Worm (Caenorhabditis elegans) whole organism, young adult: Measurements from ENCODE around the gene eat-2.

Experiments
- B0336.3 ChIP-seq: fragments of 200-800 bp; sonication (Bioruptor generic); IDR thresholded peaks from 2 replicates; pipeline ENCODE4 v1.3.6; 2022; ENCODE audit warnings: missing genetic modification characterization, missing compliant biosample characterization
- F23B12.7 ChIP-seq: sonication (generic microtip); optimal IDR thresholded peaks from 2 replicates; lab custom pipeline; 2017; ENCODE audit warnings: missing genetic modification characterization, mild to moderate bottlenecking, missing compliant biosample characterization, antibody characterized with exemption, moderate library complexity; ENCODE audit not compliant: insufficient read depth
- F49E8.2 ChIP-seq: sonication (generic microtip); optimal IDR thresholded peaks from 3 replicates; lab custom pipeline; 2017; ENCODE audit warnings: missing genetic modification characterization, mild to moderate bottlenecking, missing compliant biosample characterization, antibody characterized with exemption, moderate library complexity; ENCODE audit not compliant: insufficient read depth
- K11D2.4 ChIP-seq: fragments of 200-800 bp; sonication (Bioruptor generic); IDR thresholded peaks from 2 replicates; pipeline ENCODE4 v1.3.6; 2022; ENCODE audit warnings: missing genetic modification reagents, missing genetic modification characterization, missing compliant biosample characterization
- T26A5.8 ChIP-seq: sonication (generic microtip); optimal IDR thresholded peaks from 2 replicates; lab custom pipeline; 2016; ENCODE audit warnings: missing genetic modification characterization, missing compliant biosample characterization
- Y56A3A.18 ChIP-seq: fragments of 200-800 bp; sonication (Bioruptor generic); IDR thresholded peaks from 2 replicates; pipeline ENCODE4 v1.3.6; 2022; ENCODE audit warnings: missing genetic modification reagents, missing genetic modification characterization, missing compliant biosample characterization
- Y67H2A.10 ChIP-seq: fragments of 200-800 bp; sonication (Bioruptor generic); conservative IDR thresholded peaks from 2 replicates; pipeline ENCODE4 v1.3.6; 2022; ENCODE audit warnings: missing genetic modification reagents, missing genetic modification characterization, missing compliant biosample characterization
- attf-6 ChIP-seq: fragments of 200-800 bp; sonication (Bioruptor generic); IDR thresholded peaks from 2 replicates; pipeline ENCODE4 v1.3.6; 2022; ENCODE audit warnings: missing genetic modification reagents, missing genetic modification characterization, missing compliant biosample characterization
- bed-1 ChIP-seq: fragments of 200-800 bp; sonication (Bioruptor generic); IDR thresholded peaks from 2 replicates; pipeline ENCODE4 v1.3.6; 2022; ENCODE audit warnings: missing genetic modification reagents, missing genetic modification characterization, missing compliant biosample characterization
- bed-2 ChIP-seq: fragments of 200-800 bp; sonication (Bioruptor generic); IDR thresholded peaks from 2 replicates; pipeline ENCODE4 v1.3.6; 2022; ENCODE audit warnings: missing genetic modification reagents, missing genetic modification characterization, missing compliant biosample characterization
- cebp-1 ChIP-seq, 2 experiments: fragments of 200-800 bp in 1 of 2; sonication (Bioruptor generic) in 1 of 2; sonication (generic microtip) in 1 of 2; IDR thresholded peaks in 1 of 2; optimal IDR thresholded peaks in 1 of 2; 2 replicates each; pipeline versions ENCODE4 v1.3.6 to Lab custom; 2017 to 2022; ENCODE audit warnings: missing compliant biosample characterization in 2 of 2, missing genetic modification characterization in 2 of 2, mild to moderate bottlenecking in 1 of 2, missing genetic modification reagents in 1 of 2, moderate library complexity in 1 of 2
- ceh-27 ChIP-seq: fragments of 200-800 bp; sonication (Bioruptor generic); optimal IDR thresholded peaks from 2 replicates; lab custom pipeline; 2018; ENCODE audit warnings: mild to moderate bottlenecking, missing genetic modification characterization, moderate library complexity, missing compliant biosample characterization
- efl-1 ChIP-seq: fragments of 150-350 bp; optimal IDR thresholded peaks from 2 replicates; lab custom pipeline; 2014; ENCODE audit warnings: missing biosample characterization, missing genetic modification reagents, missing genetic modification characterization
- egl-18 ChIP-seq: fragments of 200-800 bp; sonication (Bioruptor generic); IDR thresholded peaks from 2 replicates; pipeline ENCODE4 v1.3.6; 2022; ENCODE audit warnings: missing genetic modification reagents, missing genetic modification characterization, missing compliant biosample characterization
- egrh-3 ChIP-seq: fragments of 200-800 bp; sonication (Bioruptor generic); IDR thresholded peaks from 2 replicates; pipeline ENCODE4 v1.3.6; 2022; ENCODE audit warnings: missing genetic modification reagents, missing genetic modification characterization, missing compliant biosample characterization
- hlh-12 ChIP-seq: sonication (generic microtip); optimal IDR thresholded peaks from 2 replicates; lab custom pipeline; 2016; ENCODE audit warnings: missing genetic modification characterization, missing compliant biosample characterization
- lag-1 ChIP-seq: fragments of 200-800 bp; sonication (Bioruptor generic); IDR thresholded peaks from 2 replicates; pipeline ENCODE4 v1.3.6; 2022; ENCODE audit warnings: missing genetic modification reagents, missing genetic modification characterization, missing compliant biosample characterization
- lin-26 ChIP-seq: fragments of 200-800 bp; sonication (Bioruptor generic); IDR thresholded peaks from 2 replicates; pipeline ENCODE4 v1.3.6; 2022; ENCODE audit warnings: missing genetic modification reagents, missing genetic modification characterization, missing compliant biosample characterization
- mxl-1 ChIP-seq: sonication (generic microtip); optimal IDR thresholded peaks from 2 replicates; lab custom pipeline; 2016; ENCODE audit warnings: missing genetic modification characterization, missing compliant biosample characterization
- nfya-1 ChIP-seq: sonication (generic microtip); optimal IDR thresholded peaks from 2 replicates; lab custom pipeline; 2017; ENCODE audit warnings: antibody characterized with exemption, missing compliant biosample characterization, missing genetic modification characterization, borderline replicate concordance; ENCODE audit not compliant: insufficient read depth
- nhr-27 ChIP-seq: fragments of 200-800 bp; sonication (Bioruptor generic); optimal IDR thresholded peaks from 2 replicates; lab custom pipeline; 2018; ENCODE audit warnings: mild to moderate bottlenecking, missing genetic modification characterization, moderate library complexity, missing compliant biosample characterization
- nhr-80 ChIP-seq: sonication (generic microtip); optimal IDR thresholded peaks from 2 replicates; lab custom pipeline; 2016; ENCODE audit warnings: missing genetic modification characterization, missing compliant biosample characterization
- nhr-90 ChIP-seq: sonication (generic microtip); optimal IDR thresholded peaks from 2 replicates; lab custom pipeline; 2016; ENCODE audit warnings: missing genotype, mild to moderate bottlenecking, missing genetic modification characterization, missing compliant biosample characterization
- pha-4 ChIP-seq: fragments of 150-350 bp; sonication (generic microtip); optimal IDR thresholded peaks from 2 replicates; lab custom pipeline; 2014; ENCODE audit warnings: missing biosample characterization, missing genetic modification reagents, missing genetic modification characterization
- repo-1 ChIP-seq: sonication (generic microtip); optimal IDR thresholded peaks from 2 replicates; lab custom pipeline; 2017; ENCODE audit warnings: mild to moderate bottlenecking, missing genetic modification characterization, missing compliant biosample characterization
- sea-2 ChIP-seq: fragments of 200-800 bp; sonication (Bioruptor generic); IDR thresholded peaks from 2 replicates; pipeline ENCODE4 v1.3.6; 2022; ENCODE audit warnings: missing genetic modification characterization, missing compliant biosample characterization
- snpc-4 ChIP-seq, 5 experiments: fragments of 150-350 bp in 1 of 5; sonication (generic microtip) in 4 of 5; optimal IDR thresholded peaks; 2 replicates each; lab custom pipeline; 2014 to 2018; ENCODE audit warnings: missing genetic modification characterization in 5 of 5, missing biosample characterization in 3 of 5, antibody characterized with exemption in 2 of 5, mild to moderate bottlenecking in 2 of 5, missing compliant biosample characterization in 2 of 5, missing genotype in 2 of 5, moderate library complexity in 2 of 5, missing genetic modification reagents in 1 of 5
- zfh-2 ChIP-seq: fragments of 200-800 bp; sonication (Bioruptor generic); conservative IDR thresholded peaks from 2 replicates; pipeline ENCODE4 v1.3.6; 2022; ENCODE audit warnings: missing genetic modification reagents, missing genetic modification characterization, missing compliant biosample characterization
- ztf-22 ChIP-seq: fragments of 200-800 bp; sonication (Bioruptor generic); optimal IDR thresholded peaks from 2 replicates; lab custom pipeline; 2018; ENCODE audit warnings: mild to moderate bottlenecking, missing genetic modification characterization, moderate library complexity, missing compliant biosample characterization
- ztf-28 ChIP-seq: fragments of 200-800 bp; sonication (Bioruptor generic); IDR thresholded peaks from 2 replicates; pipeline ENCODE4 v1.3.6; 2022; ENCODE audit warnings: missing genetic modification reagents, missing genetic modification characterization, missing compliant biosample characterization

Gene eat-2

DNA sequence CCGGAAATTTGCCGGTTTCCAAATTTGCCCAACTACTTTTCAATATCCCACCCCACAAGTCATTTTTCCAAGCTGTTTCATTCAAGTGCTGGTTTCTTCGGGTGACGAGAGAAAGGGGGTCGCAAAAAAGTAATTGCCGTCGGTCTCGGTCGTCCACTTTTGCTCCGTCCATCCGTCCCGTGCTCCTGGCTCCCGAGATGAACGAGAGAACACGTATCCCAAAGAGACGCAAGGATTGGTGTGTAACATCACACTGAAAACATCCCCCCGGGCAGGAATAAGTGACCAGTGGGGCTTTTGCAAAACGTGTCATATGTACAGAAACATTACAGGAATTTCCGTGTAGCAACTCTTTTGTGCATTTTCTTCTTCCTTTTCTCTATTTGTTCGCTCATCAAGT is 5.2 kb upstream of the eat-2 start:
- TF ChIP-seq mxl-1 (tag; lab: Kevin White, UChicago) = no peak
- TF ChIP-seq zfh-2 = peak; percentile 50; the same call in 1 of the 2 replicates

DNA sequence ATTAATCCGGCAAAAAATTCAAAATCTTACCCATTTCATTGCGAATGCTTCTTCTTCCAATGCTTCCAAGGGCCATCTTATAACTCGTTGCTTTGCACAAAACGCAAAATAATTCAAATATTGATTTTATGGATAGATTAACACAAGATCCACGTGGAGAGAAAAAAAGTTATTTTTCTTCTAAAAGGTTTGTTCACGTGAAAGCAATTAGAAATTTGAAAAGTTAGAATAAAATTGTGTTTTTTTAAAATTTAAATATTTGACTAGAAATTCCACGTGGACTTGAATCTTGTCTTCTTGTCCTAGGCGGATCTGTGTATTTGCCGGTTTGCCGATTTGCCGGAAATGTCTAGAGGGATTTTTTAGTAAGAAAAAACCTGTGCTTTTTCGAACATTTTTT is 3.6 kb upstream of the eat-2 start, which contains the start of gene Y48B6A.5:
Gene Y48B6A.5 (minus strand): TSS at position 101 of the 400 bp plus-strand sequence.
- TF ChIP-seq T26A5.8 (tag; lab: Kevin White, UChicago) (no peak), bed-2 (GFP tag; lab: Robert Waterston, UW) (no peak), ztf-28 (GFP tag; lab: Robert Waterston, UW) (no peak), nhr-27 (tag; lab: Kevin White, UChicago) (no peak), K11D2.4 (GFP tag; lab: Robert Waterston, UW) (no peak), pha-4 (no peak), nhr-90 (no peak), nhr-80 (no peak), lag-1 (GFP tag; lab: Robert Waterston, UW) (no peak), sea-2 (GFP tag; lab: Robert Waterston, UW) (no peak), F23B12.7 (no peak), bed-1 (GFP tag; lab: Robert Waterston, UW) (no peak), cebp-1 (GFP tag; IDR thresholded peaks at IDR 0.05; lab: Robert Waterston, UW) (no peak), cebp-1 (tag; optimal IDR thresholded peaks at IDR 0.05; lab: Kevin White, UChicago) (no peak), attf-6 (GFP tag; lab: Robert Waterston, UW) (no peak), F49E8.2 (tag; lab: Kevin White, UChicago) (no peak), B0336.3 (no peak), ceh-27 (GFP tag; lab: Kevin White, UChicago) (no peak), efl-1 (GFP tag; lab: Kevin White, UChicago) (no peak), repo-1 (tag; lab: Kevin White, UChicago) (no peak)

DNA sequence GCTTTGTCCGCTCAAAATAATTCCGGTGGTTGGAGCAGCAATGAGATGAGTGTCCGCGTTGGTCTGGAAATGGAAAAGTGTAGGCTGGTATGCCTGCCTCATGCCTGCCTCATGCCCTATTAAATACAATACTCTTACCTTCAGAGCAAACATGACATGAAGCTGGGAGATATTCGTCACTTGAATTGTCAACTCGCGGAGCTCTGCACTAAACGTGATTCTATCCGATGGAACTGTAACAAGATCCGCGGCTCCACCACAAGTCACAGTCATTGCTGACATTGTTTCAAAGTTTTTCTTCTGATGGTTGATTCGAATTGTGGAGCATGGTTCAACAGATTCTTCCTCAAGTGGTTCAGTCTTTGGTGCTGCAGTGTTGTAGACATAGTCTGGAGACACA is 1.7 kb upstream of the eat-2 start:
- TF ChIP-seq lin-26 (no peak), Y56A3A.18 (GFP tag; lab: Robert Waterston, UW) (no peak), egl-18 (no peak), snpc-4 (GFP tag; optimal IDR thresholded peaks at IDR 0.05; lab: Kevin White, UChicago) (no peak), snpc-4 (tag; optimal IDR thresholded peaks at IDR 0.05; lab: Kevin White, UChicago) (no peak), ztf-22 (GFP tag; lab: Kevin White, UChicago) (no peak), Y67H2A.10 (GFP tag; lab: Robert Waterston, UW) (no peak), nfya-1 (tag; lab: Kevin White, UChicago) (no peak)
- TF ChIP-seq, all 124 proteins: peak for 0

DNA sequence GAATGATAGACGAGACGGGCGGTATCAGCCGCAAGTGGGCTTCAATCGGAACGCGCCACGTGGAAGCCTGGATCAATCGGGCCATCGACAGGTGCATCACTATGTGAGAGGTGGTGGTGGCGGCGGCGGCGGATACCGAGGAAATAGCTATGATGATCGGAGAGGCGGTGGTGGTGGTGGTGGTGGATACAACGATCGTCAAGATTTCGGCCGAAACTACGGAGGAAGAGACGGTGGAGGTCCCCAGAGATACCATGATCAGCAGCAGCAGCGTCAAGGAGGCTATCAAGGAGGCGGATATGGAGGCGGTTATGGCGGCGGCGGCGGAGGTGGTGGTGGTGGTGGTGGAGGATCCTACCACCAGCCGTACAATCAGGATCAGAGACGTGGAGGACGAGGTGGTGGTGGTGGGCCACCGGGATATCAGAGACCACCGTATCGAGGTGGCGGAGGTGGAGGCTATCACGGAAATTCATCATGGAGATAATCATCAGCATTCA is 6.0 kb downstream of the eat-2 start:
- TF ChIP-seq zfh-2 (peak; percentile 78), cebp-1 (GFP tag; IDR thresholded peaks at IDR 0.05; lab: Robert Waterston, UW) (0 out of 2 replicates have a peak, but pooled peaks have one; percentile 20), cebp-1 (tag; optimal IDR thresholded peaks at IDR 0.05; lab: Kevin White, UChicago) (no peak), ztf-28 (GFP tag; lab: Robert Waterston, UW) (no peak), egl-18 (no peak), hlh-12 (tag; lab: Kevin White, UChicago) (no peak), egrh-3 (GFP tag; lab: Robert Waterston, UW) (peak; percentile 81)
